Worm (Caenorhabditis elegans) whole organism, mixed stage, embryonic: Measurements from ENCODE around the gene Y116F11A.6.

Source experiments
- blmp-1 ChIP-seq: fragments of 150-350 bp; optimal IDR thresholded peaks from 2 replicates; lab custom pipeline; 2014; ENCODE audit warnings: missing biosample characterization, missing genetic modification characterization
- ham-2 ChIP-seq: fragments of 200-800 bp; sonication (Bioruptor generic); optimal IDR thresholded peaks from 2 replicates; lab custom pipeline; 2018; ENCODE audit warnings: mild to moderate bottlenecking, missing genetic modification characterization, missing compliant biosample characterization
- mep-1 ChIP-seq: fragments of 150-350 bp; optimal IDR thresholded peaks from 2 replicates; lab custom pipeline; 2017; ENCODE audit warnings: missing biosample characterization, missing genetic modification reagents, missing genetic modification characterization, inconsistent platforms

DNA sequence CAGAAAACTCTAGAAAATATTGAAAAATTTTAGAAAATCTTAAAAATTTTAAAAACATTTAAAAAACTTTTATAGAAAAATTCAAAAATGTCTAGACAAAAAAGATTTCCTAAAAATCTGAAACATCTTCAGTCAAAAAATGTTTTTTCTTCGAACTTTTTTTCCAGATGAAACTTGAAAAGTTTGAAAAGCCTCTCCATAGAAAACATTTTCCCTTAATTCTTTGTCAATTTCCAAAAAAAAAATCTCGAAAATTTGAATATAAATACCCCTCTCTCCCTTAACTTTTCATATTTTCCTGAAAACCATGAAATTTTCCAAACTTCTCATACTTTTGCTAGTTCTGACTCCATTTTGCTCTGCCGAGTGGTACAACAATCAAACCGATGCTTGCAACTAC is 9.4 kb downstream of the Y116F11A.6 start, which contains the start of gene Y116F11A.3:
- TF ChIP-seq mep-1 (no peak), ham-2 (no peak), blmp-1 (tag; lab: Kevin White, UChicago) (no peak)
